Worm (Caenorhabditis elegans) whole organism, late embryonic: ENCODE data around the gene C01G10.18.

Experiments
- ceh-48 ChIP-seq: sonication (generic microtip); optimal IDR thresholded peaks from 2 replicates; lab custom pipeline; 2016; ENCODE audit warnings: missing genetic modification characterization, inconsistent platforms, missing compliant biosample characterization
- elt-4 ChIP-seq: sonication (generic microtip); optimal IDR thresholded peaks from 2 replicates; lab custom pipeline; 2016; ENCODE audit warnings: missing genetic modification characterization, missing compliant biosample characterization
- eyg-1 ChIP-seq: sonication (generic microtip); optimal IDR thresholded peaks from 2 replicates; lab custom pipeline; 2016; ENCODE audit warnings: missing genotype, missing genetic modification characterization, missing compliant biosample characterization
- hlh-13 ChIP-seq: fragments of 200-800 bp; sonication (Bioruptor generic); optimal IDR thresholded peaks from 2 replicates; lab custom pipeline; 2018; ENCODE audit warnings: mild to moderate bottlenecking, missing genetic modification characterization, missing compliant biosample characterization
- madf-2 ChIP-seq: sonication (generic microtip); optimal IDR thresholded peaks from 2 replicates; lab custom pipeline; 2017; ENCODE audit warnings: missing genetic modification characterization, missing compliant biosample characterization
- nfya-1 ChIP-seq: sonication (generic microtip); optimal IDR thresholded peaks from 2 replicates; lab custom pipeline; 2017; ENCODE audit warnings: missing genetic modification characterization, mild to moderate bottlenecking, missing compliant biosample characterization, antibody characterized with exemption, moderate library complexity
- pqm-1 ChIP-seq: sonication (generic microtip); optimal IDR thresholded peaks from 2 replicates; lab custom pipeline; 2016; ENCODE audit warnings: missing genetic modification characterization, missing compliant biosample characterization

- TF ChIP-seq hlh-13, result no peak
- no peak for TF ChIP-seq madf-2 (tag; lab: Kevin White, UChicago)
- no peak for TF ChIP-seq eyg-1 (tag; lab: Kevin White, UChicago)
- peak; percentile 41 for TF ChIP-seq pqm-1 (tag; lab: Kevin White, UChicago)
- TF ChIP-seq ceh-48 (tag; lab: Kevin White, UChicago), result no peak
- peak; percentile 35 for TF ChIP-seq nfya-1 (tag; lab: Kevin White, UChicago)
- TF ChIP-seq elt-4 (tag; lab: Kevin White, UChicago), result no peak
Measured at ce11 chrV:15136772-15137171, 48.3 kb upstream of the C01G10.18 start, which contains the start of gene aipl-1.
